Worm (Caenorhabditis elegans): ENCODE results near the gene F46H5.3.

The F46H5.3 gene

ce11 chrX:7264591-7265306 is 26.3 kb upstream of the F46H5.3 start (continued):
- TF ChIP-seq dsc-1 (tag; optimal IDR thresholded peaks at IDR 0.05) (peak; percentile 79), hlh-4 (tag; optimal IDR thresholded peaks at IDR 0.05) (no peak), aha-1 (tag; optimal IDR thresholded peaks at IDR 0.05) (peak; percentile 5), lin-35 (GFP tag; optimal IDR thresholded peaks at IDR 0.05) (peak; percentile 69 to 79), C34B4.2 (tag; optimal IDR thresholded peaks at IDR 0.05) (no peak), hpl-2 (GFP tag; optimal IDR thresholded peaks at IDR 0.05) (no peak), nhr-85 (tag) (peak; percentile 89), unc-62 (GFP tag; optimal IDR thresholded peaks at IDR 0.05) (no peak), tlp-1 (tag; optimal IDR thresholded peaks at IDR 0.05) (no peak), nhr-19 (GFP tag; conservative IDR thresholded peaks at IDR 0.05) (peak; percentile 77), ceh-82 (tag; optimal IDR thresholded peaks at IDR 0.05) (peak; percentile 44 to 85 (median 71)), lin-39 (tag; optimal IDR thresholded peaks at IDR 0.05) (no peak), egl-27 (tag; optimal IDR thresholded peaks at IDR 0.05) (peak in 1 of 2 experiments; percentile 73), nhr-84 (tag; optimal IDR thresholded peaks at IDR 0.05) (no peak), F16B12.6 (tag; optimal IDR thresholded peaks at IDR 0.05) (peak; percentile 37), vab-15 (tag; optimal IDR thresholded peaks at IDR 0.05) (no peak), xbp-1 (tag; optimal IDR thresholded peaks at IDR 0.05) (peak; percentile 87), mab-9 (GFP tag; IDR thresholded peaks at IDR 0.05) (peak; percentile 55), pqm-1 (tag; optimal IDR thresholded peaks at IDR 0.05) (no peak), sup-37 (GFP tag; optimal IDR thresholded peaks at IDR 0.05) (no peak), lin-15B (tag; optimal IDR thresholded peaks at IDR 0.05) (peak; percentile 57), skn-1 (tag; optimal IDR thresholded peaks at IDR 0.05) (peak; percentile 20), nhr-237 (tag; optimal IDR thresholded peaks at IDR 0.05) (peak; percentile 66), elt-2 (tag; optimal IDR thresholded peaks at IDR 0.05) (peak; percentile 38), rnt-1 (tag; optimal IDR thresholded peaks at IDR 0.05) (peak; percentile 69), lsy-2 (tag; optimal IDR thresholded peaks at IDR 0.05) (peak; percentile 60 to 85), grh-1 (GFP tag; IDR thresholded peaks at IDR 0.05) (peak; percentile 47), unc-130 (tag; optimal IDR thresholded peaks at IDR 0.05) (peak; percentile 16), nhr-28 (tag; optimal IDR thresholded peaks at IDR 0.05) (no peak), swsn-7 (tag; optimal IDR thresholded peaks at IDR 0.05) (peak; percentile 88), jun-1 (tag; optimal IDR thresholded peaks at IDR 0.05) (peak; percentile 74), snu-23 (GFP tag; optimal IDR thresholded peaks at IDR 0.05) (peak; percentile 97), ama-1 (optimal IDR thresholded peaks at IDR 0.05) (no peak), nhr-12 (tag; optimal IDR thresholded peaks at IDR 0.05) (no peak), aly-2 (tag; optimal IDR thresholded peaks at IDR 0.05) (peak; percentile 52), snpc-4 (tag; optimal IDR thresholded peaks at IDR 0.05) (peak; percentile 40), isw-1 (GFP tag; IDR thresholded peaks at IDR 0.05) (peak; percentile 61), lin-14 (GFP tag; optimal IDR thresholded peaks at IDR 0.05) (peak; percentile 97), nhr-20 (tag; optimal IDR thresholded peaks at IDR 0.05) (peak; percentile 93), ztf-11 (tag; optimal IDR thresholded peaks at IDR 0.05) (peak in 1 of 2 experiments; percentile 59), unc-86 (tag; optimal IDR thresholded peaks at IDR 0.05) (peak; percentile 74), unc-98 (GFP tag; IDR thresholded peaks at IDR 0.05) (no peak), fkh-10 (GFP tag; optimal IDR thresholded peaks at IDR 0.05) (peak; percentile 78), C04F5.9 (tag; optimal IDR thresholded peaks at IDR 0.05) (peak; percentile 9), pag-3 (tag; optimal IDR thresholded peaks at IDR 0.05; ENCODE audit: borderline replicate concordance, insufficient read depth) (no peak), sox-4 (tag; optimal IDR thresholded peaks at IDR 0.05) (no peak), zag-1 (tag; optimal IDR thresholded peaks at IDR 0.05) (no peak), unc-30 (tag; optimal IDR thresholded peaks at IDR 0.05) (no peak), irx-1 (tag; optimal IDR thresholded peaks at IDR 0.05) (peak; percentile 68), dpl-1 (GFP tag; optimal IDR thresholded peaks at IDR 0.05) (peak; percentile 25 to 47 (median 37)), ceh-63 (GFP tag; optimal IDR thresholded peaks at IDR 0.05) (no peak)
